Fruit fly (Drosophila melanogaster): ENCODE results near the gene CG33116.

CG33116 gene

dm6 chr2L:19508361-19508918 is 24.8 kb upstream of the CG33116 start, which contains the start of gene cyst (continued):
- no peak for TF ChIP-seq cato (GFP tag; optimal IDR thresholded peaks at IDR 0.05; ENCODE audit: borderline replicate concordance)
- TF ChIP-seq Hmx (GFP tag; optimal IDR thresholded peaks at IDR 0.05): no peak
- no peak for TF ChIP-seq ac (GFP tag; optimal IDR thresholded peaks at IDR 0.05)
- no peak for TF ChIP-seq Hand (GFP tag; optimal IDR thresholded peaks at IDR 0.05)
- no peak for TF ChIP-seq Asciz (GFP tag; optimal IDR thresholded peaks at IDR 0.05)
- no peak for TF ChIP-seq dimm (GFP tag; IDR thresholded peaks at IDR 0.05)
- no peak for TF ChIP-seq Max (GFP tag; optimal IDR thresholded peaks at IDR 0.05)
- TF ChIP-seq bowl (GFP tag; IDR thresholded peaks at IDR 0.05): no peak
- TF ChIP-seq hkb (optimal IDR thresholded peaks at IDR 0.05): no peak
- TF ChIP-seq hkb (GFP tag; IDR thresholded peaks at IDR 0.05): no peak
- peak; percentile 90 for TF ChIP-seq stwl (tag; optimal IDR thresholded peaks at IDR 0.05)
- TF ChIP-seq CG13624 (GFP tag; optimal IDR thresholded peaks at IDR 0.05): peak; percentile 69
- peak; percentile 24 for TF ChIP-seq tx (GFP tag; optimal IDR thresholded peaks at IDR 0.05)
- no peak for TF ChIP-seq ranshi (GFP tag; IDR thresholded peaks at IDR 0.05)
- no peak for TF ChIP-seq crc (GFP tag; optimal IDR thresholded peaks at IDR 0.05)
- peak; percentile 69 for TF ChIP-seq CHES-1-like (GFP tag; optimal IDR thresholded peaks at IDR 0.05)
- TF ChIP-seq NfI (GFP tag; optimal IDR thresholded peaks at IDR 0.05): peak; percentile 24
- TF ChIP-seq CG2889 (GFP tag; IDR thresholded peaks at IDR 0.05): no peak
- no peak for TF ChIP-seq CG4424 (GFP tag; optimal IDR thresholded peaks at IDR 0.05)
- peak; percentile 21 for TF ChIP-seq sug (tag; optimal IDR thresholded peaks at IDR 0.05)
- TF ChIP-seq CG18476 (GFP tag; optimal IDR thresholded peaks at IDR 0.05): no peak
- TF ChIP-seq Opbp (GFP tag; IDR thresholded peaks at IDR 0.05; ENCODE audit: partially characterized antibody): peak; percentile 97
- TF ChIP-seq ham (GFP tag; IDR thresholded peaks at IDR 0.05): no peak
- no peak for TF ChIP-seq CG7271 (tag; optimal IDR thresholded peaks at IDR 0.05)
- TF ChIP-seq mam (GFP tag; optimal IDR thresholded peaks at IDR 0.05): peak; percentile 70
- no peak for TF ChIP-seq CG10979 (tag; optimal IDR thresholded peaks at IDR 0.05)
- TF ChIP-seq Lhr (GFP tag; optimal IDR thresholded peaks at IDR 0.05): peak; percentile 80
- no peak for TF ChIP-seq CG4328 (GFP tag; optimal IDR thresholded peaks at IDR 0.05)
- peak; percentile 69 for TF ChIP-seq CG33213 (GFP tag; optimal IDR thresholded peaks at IDR 0.05)
- TF ChIP-seq Stat92E (GFP tag; optimal IDR thresholded peaks at IDR 0.05): no peak
- TF ChIP-seq CG17802 (tag; optimal IDR thresholded peaks at IDR 0.05): no peak
- no peak for TF ChIP-seq az2 (GFP tag; optimal IDR thresholded peaks at IDR 0.05)
- peak; percentile 97 for TF ChIP-seq CG42726 (GFP tag; IDR thresholded peaks at IDR 0.05; ENCODE audit: partially characterized antibody)
- no peak for TF ChIP-seq Usf (GFP tag; optimal IDR thresholded peaks at IDR 0.05)
- no peak for TF ChIP-seq gce (GFP tag; IDR thresholded peaks at IDR 0.05)
- TF ChIP-seq psq (GFP tag; optimal IDR thresholded peaks at IDR 0.05): no peak
- no peak for TF ChIP-seq Atf3 (GFP tag; optimal IDR thresholded peaks at IDR 0.05)
- peak; percentile 83 for TF ChIP-seq CG8478 (optimal IDR thresholded peaks at IDR 0.05)
- TF ChIP-seq CG17361 (GFP tag; IDR thresholded peaks at IDR 0.05): no peak
- no peak for TF ChIP-seq wdn (GFP tag; IDR thresholded peaks at IDR 0.05)
- peak; percentile 53 for TF ChIP-seq lilli (GFP tag; optimal IDR thresholded peaks at IDR 0.05)
- peak; percentile 50; the same call in 1 of the 3 replicates for TF ChIP-seq ken (GFP tag; IDR thresholded peaks at IDR 0.05)
- no peak for TF ChIP-seq Drgx (GFP tag; IDR thresholded peaks at IDR 0.05)
- peak; percentile 40 for TF ChIP-seq CG32532 (GFP tag; IDR thresholded peaks at IDR 0.05)
- no peak for TF ChIP-seq Rx (GFP tag; IDR thresholded peaks at IDR 0.05)
- TF ChIP-seq Deaf1 (tag; optimal IDR thresholded peaks at IDR 0.05): no peak
- TF ChIP-seq lov (optimal IDR thresholded peaks at IDR 0.05): no peak
- no peak for TF ChIP-seq lov (GFP tag; IDR thresholded peaks at IDR 0.05)
- no peak for TF ChIP-seq Lim3 (GFP tag; IDR thresholded peaks at IDR 0.05)
- TF ChIP-seq ap (GFP tag; IDR thresholded peaks at IDR 0.05): no peak
- TF ChIP-seq zen (tag; optimal IDR thresholded peaks at IDR 0.05): no peak
- peak; percentile 94 for TF ChIP-seq CG16813 (GFP tag; IDR thresholded peaks at IDR 0.05; ENCODE audit: partially characterized antibody)
